Worm (Caenorhabditis elegans) whole organism, young adult: Measurements from ENCODE around the gene wrt-3.

Experiments
- B0019.2 ChIP-seq: fragments of 200-800 bp; sonication (Bioruptor generic); conservative IDR thresholded peaks from 2 replicates; pipeline ENCODE4 v1.3.6; 2022; ENCODE audit warnings: missing genetic modification reagents, missing genetic modification characterization, missing compliant biosample characterization
- B0035.1 ChIP-seq: sonication (generic microtip); optimal IDR thresholded peaks from 2 replicates; lab custom pipeline; 2016; ENCODE audit warnings: missing genetic modification characterization, mild to moderate bottlenecking, missing compliant biosample characterization, missing genotype, missing genetic modification reagents
- C06A6.2 ChIP-seq: fragments of 200-800 bp; sonication (Bioruptor generic); conservative IDR thresholded peaks from 2 replicates; pipeline ENCODE4 v1.3.6; 2022; ENCODE audit warnings: missing genetic modification characterization, missing compliant biosample characterization
- D2030.7 ChIP-seq: fragments of 200-800 bp; sonication (Bioruptor generic); IDR thresholded peaks from 2 replicates; pipeline ENCODE4 v1.3.6; 2022; ENCODE audit warnings: missing genetic modification reagents, missing genetic modification characterization, missing compliant biosample characterization
- F10E7.11 ChIP-seq: sonication (generic microtip); optimal IDR thresholded peaks from 2 replicates; lab custom pipeline; 2017; ENCODE audit warnings: mild to moderate bottlenecking, missing genetic modification characterization, moderate library complexity, missing compliant biosample characterization
- F23B12.7 ChIP-seq: sonication (generic microtip); optimal IDR thresholded peaks from 2 replicates; lab custom pipeline; 2017; ENCODE audit warnings: missing genetic modification characterization, mild to moderate bottlenecking, missing compliant biosample characterization, antibody characterized with exemption, moderate library complexity; ENCODE audit not compliant: insufficient read depth
- F33H1.4 ChIP-seq: fragments of 200-800 bp; sonication (Bioruptor generic); IDR thresholded peaks from 2 replicates; pipeline ENCODE4 v1.3.6; 2022; ENCODE audit warnings: missing genetic modification reagents, missing genetic modification characterization, missing compliant biosample characterization
- F39B2.1 ChIP-seq: fragments of 200-800 bp; sonication (Bioruptor generic); IDR thresholded peaks from 2 replicates; pipeline ENCODE4 v1.3.6; 2022; ENCODE audit warnings: missing genetic modification reagents, missing genetic modification characterization, missing compliant biosample characterization
- F49E8.2 ChIP-seq: sonication (generic microtip); optimal IDR thresholded peaks from 3 replicates; lab custom pipeline; 2017; ENCODE audit warnings: missing genetic modification characterization, mild to moderate bottlenecking, missing compliant biosample characterization, antibody characterized with exemption, moderate library complexity; ENCODE audit not compliant: insufficient read depth
- F55B11.4 ChIP-seq: sonication (generic microtip); optimal IDR thresholded peaks from 2 replicates; lab custom pipeline; 2016; ENCODE audit warnings: missing compliant biosample characterization, missing genetic modification characterization, borderline replicate concordance; ENCODE audit not compliant: insufficient read depth
- K12H6.12 ChIP-seq: fragments of 200-800 bp; sonication (Bioruptor generic); optimal IDR thresholded peaks from 2 replicates; lab custom pipeline; 2018; ENCODE audit warnings: mild to moderate bottlenecking, missing genetic modification characterization, missing compliant biosample characterization
- Y67H2A.10 ChIP-seq: fragments of 200-800 bp; sonication (Bioruptor generic); conservative IDR thresholded peaks from 2 replicates; pipeline ENCODE4 v1.3.6; 2022; ENCODE audit warnings: missing genetic modification reagents, missing genetic modification characterization, missing compliant biosample characterization
- Y95B8A.8 ChIP-seq: fragments of 200-800 bp; sonication (Bioruptor generic); IDR thresholded peaks from 2 replicates; pipeline ENCODE4 v1.3.6; 2022; ENCODE audit warnings: missing genetic modification reagents, missing genetic modification characterization, missing compliant biosample characterization
- attf-3 ChIP-seq: fragments of 200-800 bp; sonication (Bioruptor generic); conservative IDR thresholded peaks from 2 replicates; pipeline ENCODE4 v1.3.6; 2022; ENCODE audit warnings: missing genetic modification reagents, missing genetic modification characterization, missing compliant biosample characterization
- attf-5 ChIP-seq: fragments of 200-800 bp; sonication (Bioruptor generic); optimal IDR thresholded peaks from 2 replicates; lab custom pipeline; 2018; ENCODE audit warnings: mild to moderate bottlenecking, missing genetic modification characterization, missing compliant biosample characterization
- cebp-1 ChIP-seq, 2 experiments: fragments of 200-800 bp in 1 of 2; sonication (Bioruptor generic) in 1 of 2; sonication (generic microtip) in 1 of 2; IDR thresholded peaks in 1 of 2; optimal IDR thresholded peaks in 1 of 2; 2 replicates each; pipeline versions ENCODE4 v1.3.6 to Lab custom; 2017 to 2022; ENCODE audit warnings: missing compliant biosample characterization in 2 of 2, missing genetic modification characterization in 2 of 2, mild to moderate bottlenecking in 1 of 2, missing genetic modification reagents in 1 of 2, moderate library complexity in 1 of 2
- ceh-100 ChIP-seq: fragments of 200-800 bp; sonication (Bioruptor generic); IDR thresholded peaks from 2 replicates; pipeline ENCODE4 v1.3.6; 2022; ENCODE audit warnings: missing genetic modification reagents, missing genetic modification characterization, missing compliant biosample characterization
- ceh-58 ChIP-seq: fragments of 200-800 bp; sonication (Bioruptor generic); IDR thresholded peaks from 2 replicates; pipeline ENCODE4 v1.3.6; 2022; ENCODE audit warnings: missing genetic modification characterization, missing compliant biosample characterization
- ceh-91 ChIP-seq: fragments of 200-800 bp; sonication (Bioruptor generic); IDR thresholded peaks from 2 replicates; pipeline ENCODE4 v1.3.6; 2022; ENCODE audit warnings: missing genetic modification reagents, missing genetic modification characterization, missing compliant biosample characterization
- chd-7 ChIP-seq: sonication (generic microtip); optimal IDR thresholded peaks from 2 replicates; lab custom pipeline; 2016; ENCODE audit warnings: mild to moderate bottlenecking, missing genetic modification characterization, moderate library complexity, missing compliant biosample characterization
- dox-1 ChIP-seq: fragments of 200-800 bp; sonication (Bioruptor generic); IDR thresholded peaks from 2 replicates; pipeline ENCODE4 v1.3.6; 2022; ENCODE audit warnings: missing genetic modification reagents, missing genetic modification characterization, missing compliant biosample characterization
- efl-1 ChIP-seq: fragments of 150-350 bp; optimal IDR thresholded peaks from 2 replicates; lab custom pipeline; 2014; ENCODE audit warnings: missing biosample characterization, missing genetic modification reagents, missing genetic modification characterization
- him-1 ChIP-seq: sonication (generic microtip); optimal IDR thresholded peaks from 2 replicates; lab custom pipeline; 2016; ENCODE audit warnings: missing genotype, missing genetic modification reagents, missing genetic modification characterization, missing compliant biosample characterization
- hmg-20 ChIP-seq: fragments of 200-800 bp; sonication (Bioruptor generic); IDR thresholded peaks from 2 replicates; pipeline ENCODE4 v1.3.6; 2022; ENCODE audit warnings: missing genetic modification reagents, missing genetic modification characterization, missing compliant biosample characterization
- let-526 ChIP-seq: fragments of 200-800 bp; sonication (Bioruptor generic); IDR thresholded peaks from 2 replicates; pipeline ENCODE4 v1.3.6; 2022; ENCODE audit warnings: missing genetic modification reagents, missing genetic modification characterization, missing compliant biosample characterization
- let-607 ChIP-seq, 2 experiments: fragments of 200-800 bp in 1 of 2; sonication (Bioruptor generic) in 1 of 2; sonication (generic microtip) in 1 of 2; optimal IDR thresholded peaks; 2 replicates each; lab custom pipeline; 2016 to 2018; ENCODE audit warnings: mild to moderate bottlenecking in 2 of 2, missing compliant biosample characterization in 2 of 2, missing genetic modification characterization in 2 of 2, moderate library complexity in 2 of 2, missing genotype in 1 of 2
- lin-40 ChIP-seq: sonication (generic microtip); optimal IDR thresholded peaks from 2 replicates; lab custom pipeline; 2016; ENCODE audit warnings: missing genetic modification characterization, mild to moderate bottlenecking, missing compliant biosample characterization, missing genotype, missing genetic modification reagents
- lin-54 ChIP-seq: fragments of 200-800 bp; sonication (Bioruptor generic); optimal IDR thresholded peaks from 2 replicates; lab custom pipeline; 2018; ENCODE audit warnings: mild to moderate bottlenecking, missing genetic modification characterization, missing compliant biosample characterization
- lsl-1 ChIP-seq: fragments of 200-800 bp; sonication (Bioruptor generic); optimal IDR thresholded peaks from 2 replicates; lab custom pipeline; 2018; ENCODE audit warnings: mild to moderate bottlenecking, missing genetic modification characterization, moderate library complexity, missing compliant biosample characterization
- madf-3 ChIP-seq: fragments of 200-800 bp; sonication (Bioruptor generic); IDR thresholded peaks from 2 replicates; pipeline ENCODE4 v1.3.6; 2022; ENCODE audit warnings: missing genetic modification reagents, missing genetic modification characterization, missing compliant biosample characterization
- nfyb-1 ChIP-seq: fragments of 200-800 bp; sonication (Bioruptor generic); IDR thresholded peaks from 2 replicates; pipeline ENCODE4 v1.3.6; 2022; ENCODE audit warnings: missing genetic modification reagents, missing genetic modification characterization, missing compliant biosample characterization
- nhr-120 ChIP-seq: fragments of 200-800 bp; sonication (Bioruptor generic); IDR thresholded peaks from 2 replicates; pipeline ENCODE4 v1.3.6; 2022; ENCODE audit warnings: missing genetic modification characterization, missing compliant biosample characterization
- pbrm-1 ChIP-seq: fragments of 200-800 bp; sonication (Bioruptor generic); IDR thresholded peaks from 2 replicates; pipeline ENCODE4 v1.3.6; 2022; ENCODE audit warnings: missing genetic modification reagents, missing genetic modification characterization, missing compliant biosample characterization
- rec-8 ChIP-seq, 2 experiments: sonication (generic microtip); optimal IDR thresholded peaks; 2 replicates each; lab custom pipeline; 2016; ENCODE audit warnings: mild to moderate bottlenecking in 2 of 2, missing genetic modification characterization in 2 of 2, missing genetic modification reagents in 2 of 2, missing genotype in 2 of 2, missing biosample characterization in 1 of 2, missing compliant biosample characterization in 1 of 2, moderate library complexity in 1 of 2
- snpc-1.1 ChIP-seq: sonication (generic microtip); optimal IDR thresholded peaks from 2 replicates; lab custom pipeline; 2017; ENCODE audit warnings: missing genetic modification characterization, mild to moderate bottlenecking, missing compliant biosample characterization, antibody characterized with exemption, moderate library complexity, missing genotype, missing genetic modification reagents; ENCODE audit not compliant: insufficient read depth
- sptf-2 ChIP-seq: fragments of 200-800 bp; sonication (Bioruptor generic); optimal IDR thresholded peaks from 2 replicates; lab custom pipeline; 2018; ENCODE audit warnings: mild to moderate bottlenecking, missing genetic modification characterization, missing compliant biosample characterization
- unc-130 ChIP-seq: sonication (generic microtip); optimal IDR thresholded peaks from 2 replicates; lab custom pipeline; 2016; ENCODE audit warnings: missing genetic modification reagents, missing genetic modification characterization, missing compliant biosample characterization
- unc-62 ChIP-seq: fragments of 150-350 bp; optimal IDR thresholded peaks from 2 replicates; lab custom pipeline; 2014; ENCODE audit warnings: missing biosample characterization, missing genetic modification reagents, missing genetic modification characterization
- zim-3 ChIP-seq: sonication (generic microtip); optimal IDR thresholded peaks from 2 replicates; lab custom pipeline; 2017; ENCODE audit warnings: mild to moderate bottlenecking, missing genetic modification characterization, moderate library complexity, missing compliant biosample characterization
- ztf-22 ChIP-seq: fragments of 200-800 bp; sonication (Bioruptor generic); optimal IDR thresholded peaks from 2 replicates; lab custom pipeline; 2018; ENCODE audit warnings: mild to moderate bottlenecking, missing genetic modification characterization, moderate library complexity, missing compliant biosample characterization
- ztf-6 ChIP-seq: fragments of 200-800 bp; sonication (Bioruptor generic); IDR thresholded peaks from 2 replicates; pipeline ENCODE4 v1.3.6; 2022; ENCODE audit warnings: missing genetic modification reagents, missing genetic modification characterization, missing compliant biosample characterization

wrt-3 gene

DNA sequence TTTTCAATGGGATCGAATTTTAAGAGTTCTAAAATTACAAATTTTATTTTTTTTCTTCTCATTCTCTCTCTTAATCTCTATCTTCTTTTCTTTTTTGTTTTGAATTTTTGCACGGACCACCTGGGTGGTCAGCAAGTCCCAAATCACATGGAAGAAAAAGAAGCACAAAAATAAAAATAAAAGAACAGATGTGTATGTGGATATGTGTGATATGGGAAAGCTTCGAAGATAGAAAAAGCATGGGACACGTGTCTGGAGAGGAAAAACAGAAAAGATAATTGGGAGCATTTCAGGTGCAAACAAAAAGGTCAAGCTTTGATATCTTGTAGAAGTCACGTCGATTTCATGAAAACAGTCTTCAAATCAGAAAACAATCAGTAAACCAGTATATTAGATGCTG, 30.0 kb downstream of the wrt-3 start, which contains the start of gene hsp-12.6:
Gene hsp-12.6 (minus strand): TSS at position 20 of the 400 bp plus-strand sequence.
- TF ChIP-seq F23B12.7 (no peak), K12H6.12 (tag; lab: Kevin White, UChicago) (peak; percentile 2), D2030.7 (GFP tag; lab: Robert Waterston, UW) (no peak)

- TF ChIP-seq sptf-2 (GFP tag; lab: Kevin White, UChicago) (no peak), cebp-1 (GFP tag; IDR thresholded peaks at IDR 0.05; lab: Robert Waterston, UW) (no peak), cebp-1 (tag; optimal IDR thresholded peaks at IDR 0.05; lab: Kevin White, UChicago) (no peak), F55B11.4 (no peak), ztf-22 (GFP tag; lab: Kevin White, UChicago) (no peak), ceh-58 (no peak), let-607 (tag; optimal IDR thresholded peaks at IDR 0.05; lab: Kevin White, UChicago) (no peak), ceh-100 (GFP tag; lab: Robert Waterston, UW) (no peak), B0019.2 (no peak), F33H1.4 (no peak), snpc-1.1 (tag; lab: Kevin White, UChicago) (no peak)
Measured at ce11 chrIV:9445407-9445806, 31.8 kb downstream of the wrt-3 start, which contains the start of gene hsp-12.3. Gene hsp-12.3, minus strand, starts transcription at chrIV:9445507.

ce11 chrIV:9444417-9445026, 32.7 kb downstream of the wrt-3 start:
- TF ChIP-seq F10E7.11 (tag; lab: Kevin White, UChicago) = no peak
- TF ChIP-seq F23B12.7 = peak; percentile 95
- TF ChIP-seq efl-1 = peak; percentile 47
- peak; percentile 77 for TF ChIP-seq let-526 (GFP tag; lab: Robert Waterston, UW)
- TF ChIP-seq madf-3 = 0 out of 2 replicates have a peak, but pooled peaks have one; percentile 11
- TF ChIP-seq F49E8.2 (tag; lab: Kevin White, UChicago) = peak; percentile 90
- TF ChIP-seq lsl-1 (GFP tag; lab: Kevin White, UChicago) = peak; percentile 74
- TF ChIP-seq F55B11.4 = no peak
- 0 out of 2 replicates have a peak, but pooled peaks have one; percentile 20 for TF ChIP-seq ztf-6 (GFP tag; lab: Robert Waterston, UW)
- peak; percentile 75; the same call in 1 of the 2 replicates for TF ChIP-seq Y95B8A.8 (GFP tag; lab: Robert Waterston, UW)
- peak; percentile 83 for TF ChIP-seq K12H6.12 (tag; lab: Kevin White, UChicago)
- TF ChIP-seq lin-54 (GFP tag; lab: Kevin White, UChicago) = peak; percentile 83
- peak; percentile 77 for TF ChIP-seq attf-3
- peak; percentile 48 for TF ChIP-seq unc-130
- TF ChIP-seq F39B2.1 (GFP tag; lab: Robert Waterston, UW) = no peak
- peak; percentile 74 for TF ChIP-seq hmg-20
- peak; percentile 93 for TF ChIP-seq lin-40 (tag; lab: Kevin White, UChicago)
- peak; percentile 96 for TF ChIP-seq dox-1 (GFP tag; lab: Robert Waterston, UW)
- TF ChIP-seq C06A6.2 (GFP tag; lab: Robert Waterston, UW) = peak; percentile 60; the same call in 1 of the 2 replicates
- TF ChIP-seq snpc-1.1 (tag; lab: Kevin White, UChicago) = peak; percentile 97
- TF ChIP-seq zim-3 = no peak
- TF ChIP-seq ceh-58 = 0 out of 2 replicates have a peak, but pooled peaks have one; percentile 14
- peak; percentile 94 for TF ChIP-seq nfyb-1 (GFP tag; lab: Robert Waterston, UW)
- peak; percentile 62 for TF ChIP-seq chd-7 (tag; lab: Kevin White, UChicago)
- no peak for TF ChIP-seq rec-8 (tag; optimal IDR thresholded peaks at IDR 0.05; lab: Kevin White, UChicago)
- TF ChIP-seq pbrm-1 = peak; percentile 95
- peak; percentile 58 for TF ChIP-seq B0035.1
- TF ChIP-seq him-1 = peak; percentile 81
- peak; percentile 4 for TF ChIP-seq unc-62 (GFP tag; lab: Kevin White, UChicago)
- TF ChIP-seq Y67H2A.10 (GFP tag; lab: Robert Waterston, UW) = peak; percentile 77; the same call in 1 of the 2 replicates
- TF ChIP-seq attf-5 (GFP tag; lab: Kevin White, UChicago) = peak; percentile 84
- no peak for TF ChIP-seq nhr-120 (GFP tag; lab: Robert Waterston, UW)
- peak; percentile 53 for TF ChIP-seq ceh-91 (GFP tag; lab: Robert Waterston, UW)
